Fruit fly (Drosophila melanogaster) whole organism, embryonic: ENCODE data around the gene Rgl.

Experiments
- Atf3 ChIP-seq: fragments of 200-800 bp; sonication (Bioruptor generic); optimal IDR thresholded peaks from 3 replicates; lab custom pipeline; 2016; ENCODE audit warnings: missing biosample characterization, missing genetic modification characterization
- BEAF-32 ChIP-seq: fragments of 200-800 bp; sonication (Bioruptor generic); optimal IDR thresholded peaks from 3 replicates; lab custom pipeline; 2017; ENCODE audit warnings: missing biosample characterization, missing genetic modification characterization, mild to moderate bottlenecking, moderate library complexity, missing genetic modification reagents
- CG11085 ChIP-seq: fragments of 200-800 bp; sonication (Bioruptor generic); IDR thresholded peaks from 2 replicates; pipeline ENCODE4 v1.3.6; 2022; ENCODE audit warnings: missing biosample characterization, missing genetic modification characterization
- CG12104 ChIP-seq: fragments of 200-800 bp; sonication (Bioruptor generic); optimal IDR thresholded peaks from 3 replicates; lab custom pipeline; 2016; ENCODE audit warnings: missing biosample characterization, missing genetic modification characterization
- CG12391 ChIP-seq: fragments of 200-800 bp; sonication (Bioruptor generic); optimal IDR thresholded peaks from 3 replicates; lab custom pipeline; 2018; ENCODE audit warnings: missing biosample characterization, mild to moderate bottlenecking, missing genetic modification characterization, moderate library complexity
- CG14050 ChIP-seq: fragments of 200-800 bp; sonication (Bioruptor generic); IDR thresholded peaks from 3 replicates; pipeline ENCODE4 v1.3.6; 2022; ENCODE audit warnings: missing biosample characterization, missing genetic modification characterization
- CG14860 ChIP-seq: fragments of 200-800 bp; sonication (Bioruptor generic); IDR thresholded peaks from 3 replicates; pipeline ENCODE4 v1.3.6; 2022; ENCODE audit warnings: missing biosample characterization, missing genetic modification characterization; ENCODE audit not compliant: partially characterized antibody
- CG15601 ChIP-seq: fragments of 200-800 bp; sonication (Bioruptor generic); optimal IDR thresholded peaks from 3 replicates; lab custom pipeline; 2019; ENCODE audit warnings: missing biosample characterization, mild to moderate bottlenecking, missing genetic modification characterization, moderate library complexity
- CG16779 ChIP-seq: fragments of 200-800 bp; sonication (Bioruptor generic); IDR thresholded peaks from 2 replicates; pipeline ENCODE4 v1.3.6; 2022; ENCODE audit warnings: missing biosample characterization, missing genetic modification characterization
- CG17186 ChIP-seq: fragments of 200-800 bp; sonication (Bioruptor generic); optimal IDR thresholded peaks from 3 replicates; lab custom pipeline; 2017; ENCODE audit warnings: missing biosample characterization, missing genetic modification reagents, missing genetic modification characterization
- CG31365 ChIP-seq: fragments of 200-800 bp; sonication (Bioruptor generic); optimal IDR thresholded peaks from 2 replicates; lab custom pipeline; 2018; ENCODE audit warnings: missing biosample characterization, mild to moderate bottlenecking, missing genetic modification characterization
- CG33557 ChIP-seq: fragments of 200-800 bp; sonication (Bioruptor generic); optimal IDR thresholded peaks from 2 replicates; lab custom pipeline; 2019; ENCODE audit warnings: missing biosample characterization, mild to moderate bottlenecking, missing genetic modification characterization, moderate library complexity
- CG6654 ChIP-seq: fragments of 200-800 bp; sonication (Bioruptor generic); optimal IDR thresholded peaks from 2 replicates; lab custom pipeline; 2017; ENCODE audit warnings: missing biosample characterization, mild to moderate bottlenecking, missing genetic modification characterization
- CG7987 ChIP-seq: fragments of 200-800 bp; sonication (Bioruptor generic); optimal IDR thresholded peaks from 2 replicates; lab custom pipeline; 2018; ENCODE audit warnings: missing biosample characterization, mild to moderate bottlenecking, missing genetic modification characterization, moderate library complexity
- CG8924 ChIP-seq: fragments of 200-800 bp; optimal IDR thresholded peaks from 3 replicates; lab custom pipeline; 2019; ENCODE audit warnings: missing biosample characterization, mild to moderate bottlenecking, missing genetic modification characterization, moderate library complexity
- CG9215 ChIP-seq: fragments of 200-800 bp; sonication (Bioruptor generic); IDR thresholded peaks from 2 replicates; pipeline ENCODE4 v1.3.6; 2022; ENCODE audit warnings: missing biosample characterization, missing genetic modification characterization
- CrebB ChIP-seq: fragments of 200-800 bp; sonication (Bioruptor generic); optimal IDR thresholded peaks from 3 replicates; lab custom pipeline; 2018; ENCODE audit warnings: missing biosample characterization, mild to moderate bottlenecking, missing genetic modification characterization
- Dip3 ChIP-seq: fragments of 200-800 bp; sonication (Bioruptor generic); optimal IDR thresholded peaks from 3 replicates; lab custom pipeline; 2016; ENCODE audit warnings: missing biosample characterization, missing genetic modification characterization
- Ets65A ChIP-seq: fragments of 200-800 bp; sonication (Bioruptor generic); peaks from one replicate; lab custom pipeline; 2016; ENCODE audit warnings: missing biosample characterization, missing genetic modification characterization
- HmgZ ChIP-seq: fragments of 200-800 bp; sonication (Bioruptor generic); optimal IDR thresholded peaks from 2 replicates; lab custom pipeline; 2018; ENCODE audit warnings: missing biosample characterization, mild to moderate bottlenecking, missing genetic modification characterization
- Hr3 ChIP-seq: fragments of 200-800 bp; sonication (Bioruptor generic); optimal IDR thresholded peaks from 3 replicates; lab custom pipeline; 2016; ENCODE audit warnings: missing biosample characterization, missing genetic modification characterization
- MESR4 ChIP-seq: fragments of 200-800 bp; sonication (Bioruptor generic); optimal IDR thresholded peaks from 2 replicates; lab custom pipeline; 2018; ENCODE audit warnings: missing biosample characterization, mild to moderate bottlenecking, missing genetic modification characterization, moderate library complexity
- Ptx1 ChIP-seq: fragments of 200-800 bp; sonication (Bioruptor generic); IDR thresholded peaks from 2 replicates; pipeline ENCODE4 v1.3.6; 2022; ENCODE audit warnings: missing biosample characterization, missing genetic modification characterization
- Rx ChIP-seq: fragments of 200-800 bp; sonication (Bioruptor generic); IDR thresholded peaks from 2 replicates; pipeline ENCODE4 v1.3.6; 2022; ENCODE audit warnings: missing biosample characterization, missing genetic modification characterization
- cato ChIP-seq: fragments of 200-800 bp; sonication (Bioruptor generic); optimal IDR thresholded peaks from 2 replicates; lab custom pipeline; 2016; ENCODE audit warnings: missing biosample characterization, missing genetic modification characterization, borderline replicate concordance
- chinmo ChIP-seq: fragments of 200-800 bp; sonication (Bioruptor generic); IDR thresholded peaks from 4 replicates; pipeline ENCODE4 v1.3.6; 2022; ENCODE audit warnings: missing biosample characterization, missing genetic modification characterization; ENCODE audit not compliant: partially characterized antibody
- croc ChIP-seq: fragments of 200-800 bp; sonication (Bioruptor generic); conservative IDR thresholded peaks from 3 replicates; pipeline ENCODE4 v1.3.6; 2022; ENCODE audit warnings: missing biosample characterization, missing genetic modification characterization
- crp ChIP-seq, 2 experiments: fragments of 200-800 bp; sonication (Bioruptor generic); optimal IDR thresholded peaks; 2 replicates in 1 of 2; 3 replicates in 1 of 2; lab custom pipeline; 2017; ENCODE audit warnings: missing biosample characterization in 2 of 2, missing genetic modification characterization in 2 of 2, mild to moderate bottlenecking in 1 of 2, moderate library complexity in 1 of 2
- disco-r ChIP-seq: fragments of 200-800 bp; sonication (Bioruptor generic); optimal IDR thresholded peaks from 2 replicates; lab custom pipeline; 2016; ENCODE audit warnings: missing biosample characterization, missing genetic modification characterization
- eve ChIP-seq, 2 experiments: fragments of >200 bp; optimal IDR thresholded peaks; 2 replicates each; lab custom pipeline; 2017; ENCODE audit warnings: missing biosample characterization in 2 of 2, missing genetic modification characterization in 2 of 2
- fd102C ChIP-seq: fragments of 200-800 bp; sonication (Bioruptor generic); optimal IDR thresholded peaks from 2 replicates; lab custom pipeline; 2018; ENCODE audit warnings: missing biosample characterization, mild to moderate bottlenecking, missing genetic modification characterization, moderate library complexity
- fd64A ChIP-seq: fragments of 200-800 bp; sonication (Bioruptor generic); optimal IDR thresholded peaks from 3 replicates; lab custom pipeline; 2018; ENCODE audit warnings: missing biosample characterization, mild to moderate bottlenecking, missing genetic modification characterization
- her ChIP-seq: fragments of 200-800 bp; sonication (Bioruptor generic); optimal IDR thresholded peaks from 2 replicates; lab custom pipeline; 2016; ENCODE audit warnings: missing biosample characterization, missing genetic modification characterization
- jigr1 ChIP-seq: fragments of 200-800 bp; sonication (Bioruptor generic); IDR thresholded peaks from 3 replicates; pipeline ENCODE4 v1.3.6; 2022; ENCODE audit warnings: missing biosample characterization, missing genetic modification characterization
- jumu ChIP-seq: fragments of 200-800 bp; sonication (Bioruptor generic); optimal IDR thresholded peaks from 3 replicates; lab custom pipeline; 2016; ENCODE audit warnings: missing biosample characterization, missing genetic modification characterization
- lmd ChIP-seq: fragments of 200-800 bp; sonication (Bioruptor generic); IDR thresholded peaks from 2 replicates; pipeline ENCODE4 v1.3.6; 2022; ENCODE audit warnings: missing biosample characterization, missing genetic modification characterization
- odd ChIP-seq: fragments of 200-800 bp; sonication (Bioruptor generic); optimal IDR thresholded peaks from 2 replicates; lab custom pipeline; 2017; ENCODE audit warnings: missing biosample characterization, mild to moderate bottlenecking, missing genetic modification characterization
- pb ChIP-seq: fragments of 200-800 bp; sonication (Bioruptor generic); optimal IDR thresholded peaks from 3 replicates; lab custom pipeline; 2016; ENCODE audit warnings: missing biosample characterization, missing genetic modification characterization
- pros ChIP-seq: fragments of 200-800 bp; sonication (Bioruptor generic); optimal IDR thresholded peaks from 3 replicates; lab custom pipeline; 2019; ENCODE audit warnings: missing biosample characterization, mild to moderate bottlenecking, missing genetic modification characterization, moderate library complexity
- repo ChIP-seq: fragments of 200-800 bp; sonication (Bioruptor generic); optimal IDR thresholded peaks from 2 replicates; lab custom pipeline; 2016; ENCODE audit warnings: missing biosample characterization, missing genetic modification characterization
- shn ChIP-seq: fragments of 200-800 bp; sonication (Bioruptor generic); optimal IDR thresholded peaks from 3 replicates; lab custom pipeline; 2016; ENCODE audit warnings: missing biosample characterization, missing genetic modification characterization
- sisA ChIP-seq: fragments of 200-800 bp; sonication (Bioruptor generic); IDR thresholded peaks from 2 replicates; pipeline ENCODE4 v1.3.6; 2022; ENCODE audit warnings: missing biosample characterization, missing genetic modification characterization
- sqz ChIP-seq: fragments of 200-800 bp; sonication (Bioruptor generic); optimal IDR thresholded peaks from 3 replicates; lab custom pipeline; 2018; ENCODE audit warnings: missing biosample characterization, mild to moderate bottlenecking, missing genetic modification characterization
- sr ChIP-seq: fragments of 200-800 bp; sonication (Bioruptor generic); IDR thresholded peaks from 3 replicates; pipeline ENCODE4 v1.3.6; 2022; ENCODE audit warnings: missing biosample characterization, missing genetic modification characterization
- tio ChIP-seq: fragments of 200-800 bp; sonication (Bioruptor generic); optimal IDR thresholded peaks from 2 replicates; lab custom pipeline; 2017; ENCODE audit warnings: missing biosample characterization, missing genetic modification characterization, inconsistent platforms
- usp ChIP-seq: fragments of >200 bp; optimal IDR thresholded peaks from 2 replicates; lab custom pipeline; 2017; ENCODE audit warnings: missing biosample characterization, missing genetic modification characterization
- vnd ChIP-seq: fragments of 200-800 bp; sonication (Bioruptor generic); IDR thresholded peaks from 3 replicates; pipeline ENCODE4 v1.3.6; 2022; ENCODE audit warnings: missing biosample characterization, missing genetic modification characterization; ENCODE audit not compliant: partially characterized antibody
- wek ChIP-seq: fragments of 200-800 bp; sonication (Bioruptor generic); optimal IDR thresholded peaks from 3 replicates; lab custom pipeline; 2018; ENCODE audit warnings: missing biosample characterization, mild to moderate bottlenecking, missing genetic modification characterization, moderate library complexity

Gene Rgl

DNA sequence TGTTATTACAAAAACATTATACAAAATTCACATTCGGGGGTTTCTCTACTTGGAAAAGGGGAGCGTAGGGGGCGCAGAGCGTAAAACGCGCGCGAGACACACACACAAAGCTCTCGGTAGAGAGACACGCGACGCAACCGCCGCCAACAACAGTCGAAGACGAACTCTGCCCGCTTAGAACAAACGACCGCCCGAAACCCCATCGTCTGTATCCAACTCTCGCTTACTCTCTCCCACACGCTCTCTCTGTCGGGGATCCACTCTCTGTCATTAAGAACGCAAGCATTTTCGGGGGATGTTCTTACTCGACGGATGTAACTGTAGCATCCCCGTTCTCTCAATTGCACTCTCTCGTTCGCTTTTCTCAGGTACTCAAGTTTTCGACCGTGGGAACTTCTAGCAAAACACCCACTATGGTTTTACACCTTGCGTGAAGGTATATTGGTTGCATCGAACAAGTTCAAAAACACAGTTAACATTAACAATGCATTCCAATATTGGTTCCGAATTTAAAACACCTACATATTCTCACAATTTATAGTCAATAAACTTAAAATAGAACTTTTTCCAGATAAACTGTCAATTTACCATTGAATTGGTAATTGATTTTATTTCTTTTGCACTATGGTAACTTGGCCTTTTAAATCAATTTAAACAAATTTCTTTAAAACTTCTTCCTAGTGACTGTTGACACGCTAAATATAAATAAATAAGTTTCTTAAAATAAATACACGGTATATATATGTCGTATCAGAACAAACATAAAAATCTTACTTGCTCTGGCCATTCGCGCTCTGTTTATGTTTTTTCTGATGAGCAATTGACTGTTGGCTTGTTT, 5.1 kb downstream of the Rgl start (continued):
- TF ChIP-seq CG17186 (GFP tag; lab: Kevin White, UChicago) (peak; percentile 32), vnd (GFP tag; lab: Robert Waterston, UW) (no peak), chinmo (GFP tag; lab: Robert Waterston, UW) (peak; percentile 79; the same call in 1 of the 4 replicates), Atf3 (GFP tag; lab: Kevin White, UChicago) (peak; percentile 81), CrebB (tag; lab: Kevin White, UChicago) (peak; percentile 74), usp (no peak), Dip3 (GFP tag; lab: Kevin White, UChicago) (peak; percentile 79), CG6654 (peak; percentile 78), CG11085 (GFP tag; lab: Robert Waterston, UW) (peak; percentile 62), disco-r (peak; percentile 72), eve (GFP tag; optimal IDR thresholded peaks at IDR 0.05; lab: Kevin White, UChicago) (peak in 1 of 2 experiments; percentile 97), pros (GFP tag; lab: Kevin White, UChicago) (peak; percentile 71), tio (GFP tag; lab: Kevin White, UChicago) (peak; percentile 94), CG15601 (peak; percentile 90), sisA (peak; percentile 87), CG14050 (GFP tag; lab: Robert Waterston, UW) (peak; percentile 64; the same call in 2 of the 3 replicates), CG8924 (tag; lab: Kevin White, UChicago) (peak; percentile 96), Ets65A (GFP tag; lab: Kevin White, UChicago) (peak; percentile 98), CG16779 (peak; percentile 24; the same call in 1 of the 2 replicates), Rx (GFP tag; lab: Robert Waterston, UW) (peak; percentile 55; the same call in 1 of the 2 replicates), fd102C (no peak), crp (GFP tag; optimal IDR thresholded peaks at IDR 0.05; lab: Kevin White, UChicago) (peak in 1 of 2 experiments; percentile 51), croc (GFP tag; lab: Robert Waterston, UW) (peak; percentile 84), Ptx1 (GFP tag; lab: Robert Waterston, UW) (peak; percentile 88), wek (peak; percentile 35), CG12104 (peak; percentile 83), lmd (peak; percentile 92), odd (GFP tag; lab: Kevin White, UChicago) (peak; percentile 88), CG14860 (GFP tag; lab: Robert Waterston, UW) (0 out of 3 replicates have a peak, but pooled peaks have one; percentile 8), HmgZ (tag; lab: Kevin White, UChicago) (peak; percentile 87), MESR4 (no peak), jigr1 (GFP tag; lab: Robert Waterston, UW) (peak; percentile 58; the same call in 2 of the 3 replicates), CG7987 (GFP tag; lab: Kevin White, UChicago) (peak; percentile 42), CG31365 (tag; lab: Kevin White, UChicago) (no peak), sr (GFP tag; lab: Robert Waterston, UW) (0 out of 3 replicates have a peak, but pooled peaks have one; percentile 19), CG9215 (peak; percentile 82), CG33557 (peak; percentile 89), CG12391 (tag; lab: Kevin White, UChicago) (peak; percentile 94), cato (GFP tag; lab: Kevin White, UChicago) (peak; percentile 77), Hr3 (GFP tag; lab: Kevin White, UChicago) (peak; percentile 91), repo (peak; percentile 84), jumu (GFP tag; lab: Kevin White, UChicago) (peak; percentile 84), sqz (GFP tag; lab: Kevin White, UChicago) (peak; percentile 90), shn (GFP tag; lab: Kevin White, UChicago) (peak; percentile 91), pb (peak; percentile 72), her (peak; percentile 84), BEAF-32 (GFP tag; lab: Kevin White, UChicago) (peak; percentile 8), fd64A (GFP tag; lab: Kevin White, UChicago) (peak; percentile 13)
